Worm (Caenorhabditis elegans): ENCODE results near the gene rnf-5.

ce11 chrIII:4119736-4120135, 46.9 kb downstream of the rnf-5 start:
- TF ChIP-seq sox-4 (tag; optimal IDR thresholded peaks at IDR 0.05) (no peak), dve-1 (tag; optimal IDR thresholded peaks at IDR 0.05) (no peak), ceh-45 (GFP tag; IDR thresholded peaks at IDR 0.05) (no peak), elt-2 (tag; optimal IDR thresholded peaks at IDR 0.05) (no peak), ceh-9 (tag; optimal IDR thresholded peaks at IDR 0.05) (no peak)

Data from whole organism, late embryonic.